Worm (Caenorhabditis elegans) whole organism, late embryonic: ENCODE measurements around the gene rpl-21.

Experiments used
- ama-1 ChIP-seq: fragments of 150-350 bp; optimal IDR thresholded peaks from 2 replicates; lab custom pipeline; 2014
- ceh-2 ChIP-seq: sonication (generic microtip); optimal IDR thresholded peaks from 2 replicates; lab custom pipeline; 2016; ENCODE audit warnings: missing genotype, missing genetic modification characterization, missing compliant biosample characterization
- ceh-6 ChIP-seq: fragments of 200-800 bp; sonication (Bioruptor generic); optimal IDR thresholded peaks from 2 replicates; lab custom pipeline; 2018; ENCODE audit warnings: mild to moderate bottlenecking, missing genetic modification characterization, missing compliant biosample characterization
- ceh-9 ChIP-seq: sonication (generic microtip); optimal IDR thresholded peaks from 2 replicates; lab custom pipeline; 2016; ENCODE audit warnings: mild to moderate bottlenecking, missing genetic modification characterization, inconsistent platforms, missing compliant biosample characterization
- gmeb-2 ChIP-seq: sonication (generic microtip); optimal IDR thresholded peaks from 2 replicates; lab custom pipeline; 2016; ENCODE audit warnings: missing genetic modification characterization, inconsistent platforms, missing compliant biosample characterization
- nhr-11 ChIP-seq: fragments of 150-350 bp; optimal IDR thresholded peaks from 2 replicates; lab custom pipeline; 2014; ENCODE audit warnings: missing biosample characterization, missing genetic modification characterization
- sox-4 ChIP-seq: sonication (generic microtip); optimal IDR thresholded peaks from 2 replicates; lab custom pipeline; 2017; ENCODE audit warnings: mild to moderate bottlenecking, missing genetic modification characterization, inconsistent platforms, missing compliant biosample characterization
- tbx-2 ChIP-seq: sonication (generic microtip); optimal IDR thresholded peaks from 2 replicates; lab custom pipeline; 2016; ENCODE audit warnings: missing genetic modification characterization, missing compliant biosample characterization
- unc-42 ChIP-seq: sonication (generic microtip); optimal IDR thresholded peaks from 2 replicates; lab custom pipeline; 2016; ENCODE audit warnings: missing genotype, missing genetic modification characterization, missing compliant biosample characterization
- ztf-16 ChIP-seq: sonication (generic microtip); optimal IDR thresholded peaks from 2 replicates; lab custom pipeline; 2017; ENCODE audit warnings: missing genetic modification characterization, missing compliant biosample characterization

DNA sequence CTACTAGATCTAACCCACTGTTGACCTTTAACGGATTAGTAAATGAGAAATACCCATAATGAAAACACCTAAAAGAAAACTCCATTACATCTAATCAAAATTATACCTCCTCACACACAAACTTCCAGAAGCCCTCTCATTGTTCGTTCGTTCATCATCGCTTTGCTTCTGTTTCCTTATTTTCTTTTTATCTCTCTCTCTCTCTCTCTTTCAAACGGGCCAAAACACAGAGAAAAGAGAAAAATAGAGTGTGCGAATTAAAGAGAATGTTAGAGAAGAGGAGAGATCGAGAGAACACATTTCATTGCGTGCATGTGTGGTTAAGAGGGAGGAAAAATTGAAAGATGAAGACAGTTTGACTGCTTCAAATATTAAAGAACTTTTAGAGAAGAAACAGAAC lies 5.7 kb downstream of the rpl-21 start:
- TF ChIP-seq sox-4 (tag; lab: Kevin White, UChicago) (no peak), ama-1 (lab: Kevin White, UChicago) (no peak), ceh-9 (tag; lab: Kevin White, UChicago) (no peak), gmeb-2 (tag; lab: Kevin White, UChicago) (no peak), ceh-2 (tag; lab: Kevin White, UChicago) (no peak), ceh-6 (GFP tag; lab: Kevin White, UChicago) (no peak), unc-42 (tag; lab: Kevin White, UChicago) (peak; percentile 41), nhr-11 (tag; lab: Kevin White, UChicago) (no peak), ztf-16 (tag; lab: Kevin White, UChicago) (no peak), tbx-2 (tag; lab: Kevin White, UChicago) (peak; percentile 13)
